Fruit fly (Drosophila melanogaster): ENCODE data around the gene CG7130.

The CG7130 gene

dm6 chr3L:22063833-22064232 is 11.7 kb downstream of the CG7130 start:
- TF ChIP-seq CG32264 (GFP tag; optimal IDR thresholded peaks at IDR 0.05) (no peak), Hnf4 (GFP tag; optimal IDR thresholded peaks at IDR 0.05) (no peak), CG9705 (GFP tag; optimal IDR thresholded peaks at IDR 0.05) (no peak), dl (GFP tag; optimal IDR thresholded peaks at IDR 0.05; ENCODE audit: insufficient read depth in 1 of 2, partially characterized antibody in 2 of 2) (no peak), Myc (optimal IDR thresholded peaks at IDR 0.05) (no peak), Jra (GFP tag; optimal IDR thresholded peaks at IDR 0.05) (no peak), ey (GFP tag; optimal IDR thresholded peaks at IDR 0.05) (no peak), jim (GFP tag; optimal IDR thresholded peaks at IDR 0.05) (no peak), fru (GFP tag; optimal IDR thresholded peaks at IDR 0.05) (no peak), Dfd (GFP tag; optimal IDR thresholded peaks at IDR 0.05) (no peak)

DNA sequence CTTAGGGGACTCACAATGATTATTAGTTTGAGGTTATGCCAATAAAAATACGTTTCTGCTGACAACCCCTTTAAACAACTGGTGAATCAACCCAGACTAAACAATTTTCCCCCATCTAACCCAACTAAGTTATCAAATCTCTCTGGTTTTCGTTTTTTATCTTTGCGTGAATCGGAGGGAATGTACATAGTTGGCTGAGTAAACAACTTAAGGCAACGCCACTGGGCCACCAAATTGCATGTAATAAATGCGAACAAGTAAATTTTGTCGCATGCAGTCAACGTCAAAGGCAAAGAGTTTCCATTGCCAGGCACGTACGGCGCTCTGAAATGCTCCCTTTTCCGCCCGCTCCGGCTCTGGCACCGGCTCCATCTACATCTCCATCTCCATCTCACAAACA is 22.2 kb downstream of the CG7130 start:
- no peak for TF ChIP-seq sage (GFP tag; optimal IDR thresholded peaks at IDR 0.05)
- no peak for TF ChIP-seq usp (GFP tag; optimal IDR thresholded peaks at IDR 0.05)
- TF ChIP-seq ey (GFP tag; optimal IDR thresholded peaks at IDR 0.05) = no peak
- no peak for TF ChIP-seq h (GFP tag; optimal IDR thresholded peaks at IDR 0.05)
- no peak for TF ChIP-seq N (GFP tag; optimal IDR thresholded peaks at IDR 0.05)
- no peak for TF ChIP-seq Rel (GFP tag; optimal IDR thresholded peaks at IDR 0.05)
- no peak for TF ChIP-seq Rel (tag; optimal IDR thresholded peaks at IDR 0.05)
- TF ChIP-seq CG32264 (GFP tag; optimal IDR thresholded peaks at IDR 0.05) = no peak
- no peak for TF ChIP-seq Vsx2 (GFP tag; optimal IDR thresholded peaks at IDR 0.05; ENCODE audit: partially characterized antibody)
- TF ChIP-seq sv (GFP tag; optimal IDR thresholded peaks at IDR 0.05) = no peak
- TF ChIP-seq jim (GFP tag; optimal IDR thresholded peaks at IDR 0.05) = no peak
- TF ChIP-seq HLH106 (tag; optimal IDR thresholded peaks at IDR 0.05) = no peak
- TF ChIP-seq dl (GFP tag; optimal IDR thresholded peaks at IDR 0.05; ENCODE audit: insufficient read depth in 1 of 2, partially characterized antibody in 2 of 2) = no peak
- no peak for TF ChIP-seq Hr78 (GFP tag; optimal IDR thresholded peaks at IDR 0.05)
- TF ChIP-seq Jra (GFP tag; optimal IDR thresholded peaks at IDR 0.05) = no peak
- TF ChIP-seq Dif (GFP tag; optimal IDR thresholded peaks at IDR 0.05; ENCODE audit: partially characterized antibody) = no peak
- TF ChIP-seq Myc (optimal IDR thresholded peaks at IDR 0.05) = no peak
- TF ChIP-seq CG9705 (GFP tag; optimal IDR thresholded peaks at IDR 0.05) = no peak
- TF ChIP-seq woc (GFP tag; optimal IDR thresholded peaks at IDR 0.05) = no peak
- TF ChIP-seq psq (GFP tag; optimal IDR thresholded peaks at IDR 0.05) = no peak
- no peak for TF ChIP-seq Sp1 (GFP tag; optimal IDR thresholded peaks at IDR 0.05)

DNA sequence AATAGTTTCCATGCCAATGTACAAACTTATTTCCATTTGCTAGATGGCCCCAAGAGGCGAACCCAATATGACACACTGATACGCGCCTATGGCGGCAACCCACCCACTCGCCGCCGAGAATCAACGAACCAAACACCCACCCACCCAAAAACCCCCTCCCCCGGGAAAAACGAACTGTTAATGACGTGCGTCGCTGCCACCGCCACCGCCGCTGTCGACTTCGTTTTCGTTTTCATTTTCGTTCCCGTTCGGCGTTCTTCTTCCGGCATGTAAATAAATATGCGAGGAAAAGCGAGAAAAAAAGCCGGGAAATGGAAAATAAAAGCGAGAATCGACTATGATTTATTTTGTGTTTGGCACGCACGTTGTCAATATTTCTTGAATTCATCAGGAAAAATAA is 24.4 kb downstream of the CG7130 start:
- no peak for TF ChIP-seq Hr78 (GFP tag; optimal IDR thresholded peaks at IDR 0.05)
- no peak for TF ChIP-seq Hr83 (GFP tag; optimal IDR thresholded peaks at IDR 0.05; ENCODE audit: poor library complexity, severe bottlenecking)
- TF ChIP-seq OdsH (GFP tag; optimal IDR thresholded peaks at IDR 0.05) = no peak
- no peak for TF ChIP-seq Sp1 (GFP tag; optimal IDR thresholded peaks at IDR 0.05)
- no peak for TF ChIP-seq rgr (GFP tag; optimal IDR thresholded peaks at IDR 0.05)
- TF ChIP-seq Mio (GFP tag; optimal IDR thresholded peaks at IDR 0.05) = no peak
- no peak for TF ChIP-seq Abd-B (GFP tag; optimal IDR thresholded peaks at IDR 0.05)
- TF ChIP-seq Jra (GFP tag; optimal IDR thresholded peaks at IDR 0.05) = no peak
- no peak for TF ChIP-seq sage (GFP tag; optimal IDR thresholded peaks at IDR 0.05)
- TF ChIP-seq brk (GFP tag; optimal IDR thresholded peaks at IDR 0.05) = no peak
- no peak for TF ChIP-seq foxo (GFP tag; optimal IDR thresholded peaks at IDR 0.05)
- TF ChIP-seq lola (GFP tag; optimal IDR thresholded peaks at IDR 0.05) = no peak
- TF ChIP-seq br (GFP tag; optimal IDR thresholded peaks at IDR 0.05) = no peak
- no peak for TF ChIP-seq GATAd (GFP tag; optimal IDR thresholded peaks at IDR 0.05)
- TF ChIP-seq Myc (optimal IDR thresholded peaks at IDR 0.05) = no peak
- no peak for TF ChIP-seq fru (GFP tag; optimal IDR thresholded peaks at IDR 0.05)
- TF ChIP-seq ey (GFP tag; optimal IDR thresholded peaks at IDR 0.05) = no peak
- no peak for TF ChIP-seq sv (GFP tag; optimal IDR thresholded peaks at IDR 0.05)
- no peak for TF ChIP-seq CrebA (GFP tag; optimal IDR thresholded peaks at IDR 0.05; ENCODE audit: borderline replicate concordance)

dm6 chr3L:22034717-22035116 is 40.8 kb downstream of the CG7130 start, which contains the start of gene Oct-TyrR:
Gene Oct-TyrR (plus strand): TSS chr3L:22035003.
- no peak for TF ChIP-seq CrebA (GFP tag; optimal IDR thresholded peaks at IDR 0.05; ENCODE audit: borderline replicate concordance)

All from whole organism, wandering third instar larva.